Fruit fly (Drosophila melanogaster): ENCODE data around the gene CG42342.

dm6 chr3R:16594961-16595360 lies 92.4 kb downstream of the CG42342 start:
- TF ChIP-seq Abd-B (GFP tag; optimal IDR thresholded peaks at IDR 0.05) (no peak), psq (GFP tag; optimal IDR thresholded peaks at IDR 0.05) (no peak), dl (GFP tag; optimal IDR thresholded peaks at IDR 0.05; ENCODE audit: insufficient read depth in 1 of 2, partially characterized antibody in 2 of 2) (no peak)

Data from whole organism, wandering third instar larva.